Fruit fly (Drosophila melanogaster) whole organism, wandering third instar larva: Measurements from ENCODE around the gene Alms1b.
A peak's percentile ranks its signal among the peaks of the same experiment; 100 is the strongest.

Source experiments
- Abd-B ChIP-seq: fragments of >200 bp; optimal IDR thresholded peaks from 2 replicates; lab custom pipeline; 2017; ENCODE audit warnings: missing biosample characterization, missing genetic modification characterization
- CG32264 ChIP-seq: fragments of 200-800 bp; sonication (Bioruptor generic); optimal IDR thresholded peaks from 2 replicates; lab custom pipeline; 2016; ENCODE audit warnings: missing biosample characterization, missing genetic modification characterization
- CG9705 ChIP-seq: fragments of 200-800 bp; sonication (Bioruptor generic); optimal IDR thresholded peaks from 2 replicates; lab custom pipeline; 2018; ENCODE audit warnings: missing biosample characterization, mild to moderate bottlenecking, missing genetic modification characterization
- CrebA ChIP-seq: fragments of 200-800 bp; sonication (Bioruptor generic); optimal IDR thresholded peaks from 2 replicates; lab custom pipeline; 2016; ENCODE audit warnings: missing biosample characterization, mild to moderate bottlenecking, missing genetic modification characterization, borderline replicate concordance
- Dfd ChIP-seq: fragments of >200 bp; optimal IDR thresholded peaks from 2 replicates; lab custom pipeline; 2017; ENCODE audit warnings: missing biosample characterization, missing genetic modification characterization
- Dif ChIP-seq: fragments of 200-275, 200-300 bp; sonication (Bioruptor generic); optimal IDR thresholded peaks from 2 replicates; lab custom pipeline; 2018; ENCODE audit warnings: missing biosample characterization, missing genetic modification characterization; ENCODE audit not compliant: partially characterized antibody
- GATAd ChIP-seq: sonication (Bioruptor generic); optimal IDR thresholded peaks from 2 replicates; lab custom pipeline; 2016; ENCODE audit warnings: missing biosample characterization, missing genetic modification characterization
- HLH106 ChIP-seq: fragments of 200-800 bp; optimal IDR thresholded peaks from 3 replicates; lab custom pipeline; 2019; ENCODE audit warnings: missing biosample characterization, mild to moderate bottlenecking, missing genetic modification characterization, moderate library complexity
- Hr78 ChIP-seq: fragments of >200 bp; optimal IDR thresholded peaks from 2 replicates; lab custom pipeline; 2017; ENCODE audit warnings: missing biosample characterization, missing genetic modification characterization
- Hr83 ChIP-seq: fragments of 200-300 bp; sonication (Bioruptor generic); optimal IDR thresholded peaks from 2 replicates; lab custom pipeline; 2016; ENCODE audit warnings: missing biosample characterization, mild to moderate bottlenecking, missing genetic modification characterization, moderate library complexity; ENCODE audit not compliant: poor library complexity, severe bottlenecking
- Jra ChIP-seq: sonication (Bioruptor generic); optimal IDR thresholded peaks from 2 replicates; lab custom pipeline; 2016; ENCODE audit warnings: missing biosample characterization, missing genetic modification characterization
- Mio ChIP-seq: sonication (Bioruptor generic); optimal IDR thresholded peaks from 2 replicates; lab custom pipeline; 2016; ENCODE audit warnings: missing biosample characterization, missing genetic modification characterization
- Myc ChIP-seq: fragments of >200 bp; optimal IDR thresholded peaks from 2 replicates; lab custom pipeline; 2017
- N ChIP-seq: fragments of >200 bp; optimal IDR thresholded peaks from 2 replicates; lab custom pipeline; 2018; ENCODE audit warnings: missing biosample characterization, missing external identifiers, missing genetic modification characterization
- OdsH ChIP-seq: fragments of 200-800 bp; sonication (Bioruptor generic); optimal IDR thresholded peaks from 2 replicates; lab custom pipeline; 2016; ENCODE audit warnings: missing biosample characterization, mild to moderate bottlenecking, missing genetic modification characterization
- Rel ChIP-seq, 2 experiments: fragments of 200-800 bp; sonication (Bioruptor generic) in 1 of 2; optimal IDR thresholded peaks; 2 replicates in 1 of 2; 3 replicates in 1 of 2; lab custom pipeline; 2016 to 2019; ENCODE audit warnings: mild to moderate bottlenecking in 2 of 2, missing biosample characterization in 2 of 2, missing genetic modification characterization in 2 of 2, moderate library complexity in 1 of 2
- Sp1 ChIP-seq: fragments of 200-800 bp; sonication (Bioruptor generic); optimal IDR thresholded peaks from 3 replicates; lab custom pipeline; 2019; ENCODE audit warnings: missing biosample characterization, mild to moderate bottlenecking, missing genetic modification characterization, moderate library complexity
- Vsx2 ChIP-seq: fragments of 200-300, 225-300 bp; sonication (Bioruptor generic); optimal IDR thresholded peaks from 2 replicates; lab custom pipeline; 2018; ENCODE audit warnings: missing biosample characterization, missing genetic modification characterization; ENCODE audit not compliant: partially characterized antibody
- br ChIP-seq: fragments of 200-800 bp; sonication (Bioruptor generic); optimal IDR thresholded peaks from 2 replicates; lab custom pipeline; 2016; ENCODE audit warnings: missing biosample characterization, missing genetic modification characterization
- dl ChIP-seq, 2 experiments: fragments of 175-275, 200-275 bp in 1 of 2; fragments of 200-275 bp in 1 of 2; sonication (Bioruptor generic); optimal IDR thresholded peaks; lab custom pipeline; 2018; ENCODE audit warnings: mild to moderate bottlenecking in 2 of 2, missing biosample characterization in 2 of 2, missing genetic modification characterization in 2 of 2, moderate library complexity in 2 of 2; ENCODE audit not compliant: partially characterized antibody in 2 of 2, insufficient read depth in 1 of 2
- dmrt93B ChIP-seq: fragments of 200-800 bp; sonication (Bioruptor generic); optimal IDR thresholded peaks from 2 replicates; lab custom pipeline; 2018; ENCODE audit warnings: missing biosample characterization, mild to moderate bottlenecking, missing genetic modification characterization
- dsf ChIP-seq: sonication (Bioruptor generic); optimal IDR thresholded peaks from 2 replicates; lab custom pipeline; 2016; ENCODE audit warnings: missing biosample characterization, missing genetic modification characterization, borderline replicate concordance
- ey ChIP-seq: fragments of 200-800 bp; sonication (Bioruptor generic); optimal IDR thresholded peaks from 2 replicates; lab custom pipeline; 2016; ENCODE audit warnings: missing biosample characterization, missing genetic modification characterization
- foxo ChIP-seq, 2 experiments: fragments of 200-800 bp; sonication (Bioruptor generic); optimal IDR thresholded peaks; 2 replicates in 1 of 2; 3 replicates in 1 of 2; lab custom pipeline; 2016 to 2017; ENCODE audit warnings: missing biosample characterization in 2 of 2, missing genetic modification characterization in 2 of 2
- h ChIP-seq: fragments of 200-800 bp; sonication (Bioruptor generic); optimal IDR thresholded peaks from 3 replicates; lab custom pipeline; 2016; ENCODE audit warnings: missing biosample characterization, mild to moderate bottlenecking, missing genetic modification characterization
- jim ChIP-seq: fragments of 175-275, 200-325 bp; sonication (Bioruptor generic); optimal IDR thresholded peaks from 2 replicates; lab custom pipeline; 2016; ENCODE audit warnings: missing biosample characterization, mild to moderate bottlenecking, missing genetic modification characterization
- pan ChIP-seq: fragments of >200 bp; optimal IDR thresholded peaks from 2 replicates; lab custom pipeline; 2017
- psq ChIP-seq: fragments of 200-800 bp; sonication (Bioruptor generic); optimal IDR thresholded peaks from 3 replicates; lab custom pipeline; 2017; ENCODE audit warnings: missing biosample characterization, mild to moderate bottlenecking, missing genetic modification characterization, moderate library complexity
- rgr ChIP-seq: fragments of 200-800 bp; sonication (Bioruptor generic); optimal IDR thresholded peaks from 3 replicates; lab custom pipeline; 2016; ENCODE audit warnings: missing biosample characterization, mild to moderate bottlenecking, missing genetic modification characterization
- sage ChIP-seq: fragments of 200-800 bp; sonication (Bioruptor generic); optimal IDR thresholded peaks from 2 replicates; lab custom pipeline; 2016; ENCODE audit warnings: missing biosample characterization, mild to moderate bottlenecking, missing genetic modification characterization
- sv ChIP-seq: fragments of 200-800 bp; sonication (Bioruptor generic); optimal IDR thresholded peaks from 3 replicates; lab custom pipeline; 2016; ENCODE audit warnings: missing biosample characterization, missing genetic modification characterization
- tai ChIP-seq: sonication (Bioruptor generic); optimal IDR thresholded peaks from 2 replicates; lab custom pipeline; 2016; ENCODE audit warnings: missing biosample characterization, missing genetic modification characterization
- usp ChIP-seq: fragments of >200 bp; optimal IDR thresholded peaks from 2 replicates; lab custom pipeline; 2017; ENCODE audit warnings: missing biosample characterization, missing genetic modification characterization
- woc ChIP-seq: sonication (Bioruptor generic); optimal IDR thresholded peaks from 2 replicates; lab custom pipeline; 2016; ENCODE audit warnings: missing biosample characterization, mild to moderate bottlenecking, missing genetic modification characterization

Gene Alms1b

dm6 chrX:4643887-4644286, 13.2 kb upstream of the Alms1b start, which contains the start of gene CG3081:
TSS of gene CG3081 (minus strand) at chrX:4643987.
- TF ChIP-seq Hr78 (no peak), br (GFP tag; lab: Kevin White, UChicago) (no peak), psq (GFP tag; lab: Kevin White, UChicago) (no peak), Dif (GFP tag; lab: Kevin White, UChicago) (no peak), Jra (GFP tag; lab: Kevin White, UChicago) (no peak), Sp1 (no peak), GATAd (GFP tag; lab: Kevin White, UChicago) (no peak), ey (GFP tag; lab: Kevin White, UChicago) (no peak), usp (GFP tag; lab: Kevin White, UChicago) (no peak), N (GFP tag; lab: Kevin White, UChicago) (no peak), tai (no peak), OdsH (GFP tag; lab: Kevin White, UChicago) (no peak), h (GFP tag; lab: Kevin White, UChicago) (no peak)

- no peak for TF ChIP-seq Sp1
- peak; percentile 1 for TF ChIP-seq sage (GFP tag; lab: Kevin White, UChicago)
Measured at dm6 chrX:4635856-4636486, 5.2 kb upstream of the Alms1b start, which contains the start of the genes Alms1a and pon. TSS of gene Alms1a (minus strand) at chrX:4636004. TSS of gene pon (plus strand) at chrX:4636318.

dm6 chrX:4627160-4627559, 3.6 kb downstream of the Alms1b start:
- TF ChIP-seq Hr83 (GFP tag; lab: Kevin White, UChicago) (no peak), dl (GFP tag; optimal IDR thresholded peaks at IDR 0.05; lab: Kevin White, UChicago; ENCODE audit: insufficient read depth in 1 of 2, partially characterized antibody in 2 of 2) (no peak), GATAd (GFP tag; lab: Kevin White, UChicago) (no peak), Myc (no peak), Sp1 (no peak), Hr78 (no peak), usp (GFP tag; lab: Kevin White, UChicago) (no peak), HLH106 (tag; lab: Kevin White, UChicago) (no peak), OdsH (GFP tag; lab: Kevin White, UChicago) (no peak), psq (GFP tag; lab: Kevin White, UChicago) (no peak), woc (GFP tag; lab: Kevin White, UChicago) (no peak), pan (lab: Kevin White, UChicago) (no peak), Jra (GFP tag; lab: Kevin White, UChicago) (no peak)

DNA sequence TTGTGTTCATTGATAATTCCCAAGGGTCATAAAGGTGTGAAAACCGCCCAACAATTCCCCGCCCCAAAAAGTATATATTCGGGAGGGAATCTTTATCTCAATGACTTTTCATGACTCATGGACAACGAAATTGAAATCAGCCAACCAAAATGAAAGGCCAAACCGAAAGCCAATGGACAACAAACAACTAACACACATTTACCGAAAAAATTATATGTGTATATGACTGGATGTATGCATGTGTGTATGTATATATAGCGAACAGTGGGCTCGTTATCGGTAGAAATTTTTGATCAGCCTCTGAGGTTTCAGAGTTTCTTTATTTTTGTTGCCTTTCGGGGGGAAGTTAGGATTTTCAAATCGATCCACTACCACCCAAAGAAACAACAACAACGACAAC, 11.9 kb downstream of the Alms1b start:
- TF ChIP-seq Rel (GFP tag; optimal IDR thresholded peaks at IDR 0.05; lab: Kevin White, UChicago) (no peak), Rel (tag; optimal IDR thresholded peaks at IDR 0.05; lab: Kevin White, UChicago) (peak; percentile 84), Myc (no peak)
- TF ChIP-seq, all 38 proteins: peak for 1

- TF ChIP-seq Mio (GFP tag; lab: Kevin White, UChicago) (no peak), CG9705 (GFP tag; lab: Kevin White, UChicago) (no peak), h (GFP tag; lab: Kevin White, UChicago) (peak; percentile 39), OdsH (GFP tag; lab: Kevin White, UChicago) (peak; percentile 31), Rel (GFP tag; optimal IDR thresholded peaks at IDR 0.05; lab: Kevin White, UChicago) (no peak), Rel (tag; optimal IDR thresholded peaks at IDR 0.05; lab: Kevin White, UChicago) (peak; percentile 5), pan (lab: Kevin White, UChicago) (no peak), dl (GFP tag; optimal IDR thresholded peaks at IDR 0.05; lab: Kevin White, UChicago; ENCODE audit: insufficient read depth in 1 of 2, partially characterized antibody in 2 of 2) (peak in 1 of 2 experiments; percentile 58), Jra (GFP tag; lab: Kevin White, UChicago) (no peak), br (GFP tag; lab: Kevin White, UChicago) (peak; percentile 41), jim (GFP tag; lab: Kevin White, UChicago) (no peak), Hr83 (GFP tag; lab: Kevin White, UChicago) (no peak), Hr78 (no peak), Dfd (GFP tag; lab: Kevin White, UChicago) (no peak), Sp1 (peak; percentile 43), CrebA (no peak), Myc (no peak), dmrt93B (peak; percentile 30), Vsx2 (GFP tag; lab: Kevin White, UChicago) (no peak), dsf (GFP tag; lab: Kevin White, UChicago) (no peak), sv (GFP tag; lab: Kevin White, UChicago) (no peak), usp (GFP tag; lab: Kevin White, UChicago) (no peak), rgr (GFP tag; lab: Kevin White, UChicago) (no peak), HLH106 (tag; lab: Kevin White, UChicago) (peak; percentile 38), CG32264 (GFP tag; lab: Kevin White, UChicago) (no peak), woc (GFP tag; lab: Kevin White, UChicago) (peak; percentile 54), N (GFP tag; lab: Kevin White, UChicago) (no peak), Abd-B (GFP tag; lab: Kevin White, UChicago) (no peak), Dif (GFP tag; lab: Kevin White, UChicago) (peak; percentile 74), GATAd (GFP tag; lab: Kevin White, UChicago) (no peak), foxo (GFP tag; optimal IDR thresholded peaks at IDR 0.05; lab: Kevin White, UChicago) (peak in 1 of 2 experiments; percentile 80), ey (GFP tag; lab: Kevin White, UChicago) (peak; percentile 67), tai (no peak)
Measured at dm6 chrX:4616865-4617669, 13.7 kb downstream of the Alms1b start, which contains the start of gene peb. TSS of gene peb (plus strand) at chrX:4617564.
